Fruit fly (Drosophila melanogaster) Kc167 (cell line): ENCODE results near the gene Cyp1.

ENCODE experiments used
- Myc ChIP-seq: fragments of >200 bp; optimal IDR thresholded peaks from 2 replicates; lab custom pipeline; 2017; ENCODE audit warnings: missing external identifiers
- h ChIP-seq: fragments of >200 bp; optimal IDR thresholded peaks from 3 replicates; lab custom pipeline; 2018; ENCODE audit warnings: missing external identifiers
- psq ChIP-seq: fragments of >200 bp; optimal IDR thresholded peaks from 2 replicates; lab custom pipeline; 2017; ENCODE audit warnings: missing external identifiers

- TF ChIP-seq psq (lab: Kevin White, UChicago) (no peak), h (lab: Kevin White, UChicago) (no peak), Myc (no peak)
These were observed 10.4 kb downstream of the Cyp1 start for dm6 chrX:16309764-16310163.
